Worm (Caenorhabditis elegans): ENCODE measurements around the gene fat-3.
A peak's percentile ranks its signal among the peaks of the same experiment; 100 is the strongest.
"Not testable (repeated sequence)": the region's sequence is repeated elsewhere in the genome, so short reads cannot be mapped to it uniquely, and the experiment has no call there.

fat-3 gene

DNA sequence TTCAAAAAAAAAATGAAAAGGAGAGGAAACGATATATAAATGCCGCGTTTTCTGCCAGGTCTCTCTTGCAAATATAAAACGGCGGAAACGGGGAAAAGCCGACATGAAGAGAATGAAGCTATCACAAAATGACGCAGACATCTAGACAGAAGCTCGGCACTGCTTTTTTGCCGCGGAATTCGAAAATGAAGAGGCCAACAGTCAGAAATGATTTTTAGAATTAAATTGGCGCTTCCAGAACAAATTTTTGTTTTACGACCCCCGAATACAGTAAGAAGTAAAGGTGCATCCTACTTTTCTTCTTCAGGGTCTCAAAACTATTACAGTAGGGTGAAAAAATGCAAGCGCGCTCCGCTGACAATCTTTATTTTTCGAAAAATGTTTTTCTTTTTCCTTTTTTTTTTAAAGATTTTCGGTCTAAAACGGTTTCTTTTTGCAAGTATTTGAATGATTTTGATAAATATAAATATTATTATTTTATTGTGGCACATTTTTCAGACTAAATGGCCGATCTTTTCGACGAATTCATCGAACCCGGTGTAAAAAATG lies 22.4 kb downstream of the fat-3 start, which contains the start of gene mtr-4 (continued):
- no peak for TF ChIP-seq mab-9 (GFP tag; IDR thresholded peaks at IDR 0.05)
- TF ChIP-seq nhr-71 (tag; optimal IDR thresholded peaks at IDR 0.05) = peak; percentile 55
- TF ChIP-seq unc-98 (GFP tag; IDR thresholded peaks at IDR 0.05) = no peak
- no peak for TF ChIP-seq sox-4 (tag; optimal IDR thresholded peaks at IDR 0.05)
- TF ChIP-seq pax-3 (tag; optimal IDR thresholded peaks at IDR 0.05) = no peak
- TF ChIP-seq xbp-1 (tag; optimal IDR thresholded peaks at IDR 0.05) = peak; percentile 9
- no peak for TF ChIP-seq dsc-1 (tag; optimal IDR thresholded peaks at IDR 0.05)
- TF ChIP-seq sup-37 (GFP tag; optimal IDR thresholded peaks at IDR 0.05) = no peak
- no peak for TF ChIP-seq unc-30 (tag; optimal IDR thresholded peaks at IDR 0.05)

DNA sequence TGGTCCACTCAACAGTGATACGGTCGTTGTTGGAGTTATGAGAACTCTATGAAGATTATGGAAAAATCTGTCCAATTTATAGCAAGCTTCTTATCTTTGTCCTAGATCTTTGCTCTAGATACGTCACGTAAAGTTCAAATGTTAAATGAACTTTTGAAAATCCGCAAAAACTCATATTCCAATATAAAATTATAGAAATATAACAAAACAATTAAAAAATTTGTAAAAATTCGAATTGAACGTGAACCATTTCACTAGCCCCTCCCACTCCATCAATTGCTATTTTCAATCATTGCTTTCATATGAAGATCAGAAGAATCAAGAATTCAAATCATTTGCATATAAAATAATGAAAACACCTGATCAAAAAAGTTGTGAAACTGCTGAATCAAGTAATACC lies 29.8 kb downstream of the fat-3 start, which contains the start of gene kin-21:
Gene kin-21, plus strand, starts transcription at position 301 of the 400 bp plus-strand sequence.
- no peak for TF ChIP-seq efl-3 (GFP tag; optimal IDR thresholded peaks at IDR 0.05)
- no peak for TF ChIP-seq nhr-19 (GFP tag; conservative IDR thresholded peaks at IDR 0.05)
- TF ChIP-seq fkh-4 (tag; optimal IDR thresholded peaks at IDR 0.05; ENCODE audit: borderline replicate concordance) = no peak
- TF ChIP-seq sox-4 (tag; optimal IDR thresholded peaks at IDR 0.05) = no peak
- no peak for TF ChIP-seq hpl-2 (GFP tag; optimal IDR thresholded peaks at IDR 0.05)
- TF ChIP-seq ztf-11 (tag; optimal IDR thresholded peaks at IDR 0.05) = no peak
- no peak for TF ChIP-seq ztf-4 (tag; optimal IDR thresholded peaks at IDR 0.05)
- no peak for TF ChIP-seq lin-35 (GFP tag; optimal IDR thresholded peaks at IDR 0.05)
- no peak for TF ChIP-seq ama-1 (optimal IDR thresholded peaks at IDR 0.05)
- no peak for TF ChIP-seq blmp-1 (tag; optimal IDR thresholded peaks at IDR 0.05)
- no peak for TF ChIP-seq xbp-1 (tag; optimal IDR thresholded peaks at IDR 0.05)
- no peak for TF ChIP-seq nhr-11 (tag; optimal IDR thresholded peaks at IDR 0.05)
- no peak for TF ChIP-seq lin-15B (tag; optimal IDR thresholded peaks at IDR 0.05)

DNA sequence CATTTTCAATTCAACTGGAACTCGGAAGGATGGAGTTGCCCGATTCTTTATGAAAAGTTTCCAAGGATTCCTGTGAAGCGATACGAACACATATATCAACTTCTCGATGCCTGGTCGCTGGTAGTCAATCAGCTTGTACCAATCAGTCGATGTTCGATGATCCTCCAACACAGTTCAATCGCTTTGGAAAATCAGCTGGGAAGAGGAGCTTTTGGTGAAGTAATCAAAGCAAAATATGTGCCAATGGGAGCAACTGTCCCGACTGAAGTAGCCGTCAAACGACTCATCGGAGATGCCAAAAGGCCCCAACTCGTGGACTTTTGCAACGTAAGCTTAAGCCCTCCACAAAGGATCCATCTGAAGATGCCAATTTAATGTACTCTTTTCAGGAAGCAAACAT lies 30.5 kb downstream of the fat-3 start:
- TF ChIP-seq nhr-47 (tag; optimal IDR thresholded peaks at IDR 0.05) = no peak
- no peak for TF ChIP-seq lin-35 (GFP tag; optimal IDR thresholded peaks at IDR 0.05)
- no peak for TF ChIP-seq lin-13 (GFP tag; optimal IDR thresholded peaks at IDR 0.05)
- TF ChIP-seq Y116A8C.19 (tag; optimal IDR thresholded peaks at IDR 0.05; ENCODE audit: borderline replicate concordance) = no peak
- no peak for TF ChIP-seq nhr-90 (tag; optimal IDR thresholded peaks at IDR 0.05; ENCODE audit: poor library complexity)
- no peak for TF ChIP-seq pax-3 (tag; optimal IDR thresholded peaks at IDR 0.05)
- TF ChIP-seq unc-86 (tag; optimal IDR thresholded peaks at IDR 0.05) = no peak
- no peak for TF ChIP-seq hpl-2 (GFP tag; optimal IDR thresholded peaks at IDR 0.05)

- TF ChIP-seq lin-35 (GFP tag; optimal IDR thresholded peaks at IDR 0.05) (no peak), nhr-20 (tag; optimal IDR thresholded peaks at IDR 0.05) (no peak), C34B4.2 (tag; optimal IDR thresholded peaks at IDR 0.05) (no peak), sox-4 (tag; optimal IDR thresholded peaks at IDR 0.05) (no peak), nhr-77 (tag; optimal IDR thresholded peaks at IDR 0.05) (no peak), nhr-47 (tag; optimal IDR thresholded peaks at IDR 0.05) (no peak), nhr-90 (tag; optimal IDR thresholded peaks at IDR 0.05; ENCODE audit: poor library complexity) (no peak)
Measured at ce11 chrIV:9836317-9836716, 33.5 kb downstream of the fat-3 start, which contains the start of gene msp-81. Gene msp-81, minus strand, starts transcription at chrIV:9836417.

DNA sequence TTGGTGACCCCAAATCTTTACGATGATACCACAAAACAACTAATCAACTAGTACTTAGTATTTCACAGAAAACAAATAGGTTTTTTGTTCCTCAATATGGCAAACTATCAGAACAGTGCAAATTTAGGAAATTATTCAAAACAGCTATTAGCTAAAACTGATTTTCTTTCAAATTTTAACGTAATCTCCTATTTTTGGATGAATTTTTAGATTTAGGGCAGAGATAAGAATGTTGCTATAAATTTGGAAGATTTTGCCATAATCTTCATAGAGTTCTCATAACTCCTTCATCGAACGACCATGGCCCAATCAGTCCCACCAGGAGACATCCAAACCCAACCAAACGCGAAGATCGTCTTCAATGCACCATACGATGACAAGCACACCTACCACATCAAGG lies 34.5 kb downstream of the fat-3 start, which contains the start of gene msp-10:
Gene msp-10, plus strand, starts transcription at position 301 of the 400 bp plus-strand sequence.
- TF ChIP-seq nhr-11 (tag; optimal IDR thresholded peaks at IDR 0.05); nhr-71 (tag; optimal IDR thresholded peaks at IDR 0.05); ceh-63 (GFP tag; optimal IDR thresholded peaks at IDR 0.05): not testable (repeated sequence)

ce11 chrIV:9840984-9841590 lies 38.3 kb downstream of the fat-3 start, which contains the start of the genes kin-24 and msp-56:
Gene kin-24, minus strand, starts transcription at chrIV:9841084.
Gene msp-56, plus strand, starts transcription at chrIV:9841540.
- TF ChIP-seq elt-3 (tag; optimal IDR thresholded peaks at IDR 0.05) (no peak), sox-4 (tag; optimal IDR thresholded peaks at IDR 0.05) (no peak), dpl-1 (GFP tag; optimal IDR thresholded peaks at IDR 0.05) (no peak), C16A3.4 (tag; optimal IDR thresholded peaks at IDR 0.05) (no peak), swsn-7 (tag; optimal IDR thresholded peaks at IDR 0.05) (no peak), zip-4 (GFP tag; optimal IDR thresholded peaks at IDR 0.05) (no peak), mep-1 (tag; optimal IDR thresholded peaks at IDR 0.05) (no peak), mab-9 (GFP tag; IDR thresholded peaks at IDR 0.05) (no peak), unc-130 (tag; optimal IDR thresholded peaks at IDR 0.05) (no peak), alr-1 (tag; optimal IDR thresholded peaks at IDR 0.05; ENCODE audit: borderline replicate concordance) (no peak), aha-1 (tag; optimal IDR thresholded peaks at IDR 0.05) (no peak), egl-13 (tag; optimal IDR thresholded peaks at IDR 0.05) (no peak), dsc-1 (tag; optimal IDR thresholded peaks at IDR 0.05) (no peak), rnt-1 (tag; optimal IDR thresholded peaks at IDR 0.05) (no peak), C04F5.9 (tag; optimal IDR thresholded peaks at IDR 0.05) (no peak), pax-3 (tag; optimal IDR thresholded peaks at IDR 0.05) (no peak)
